Fruit fly (Drosophila melanogaster) whole organism, larva: ENCODE measurements around the gene mahe.

Source experiments
- noc ChIP-seq: fragments of 200-800 bp; sonication (Bioruptor generic); optimal IDR thresholded peaks from 3 replicates; lab custom pipeline; 2019; ENCODE audit warnings: missing biosample characterization, mild to moderate bottlenecking, missing genetic modification characterization, moderate library complexity

The mahe gene

dm6 chrX:7930236-7931027 is 750 bp downstream of the mahe start:
- no peak for TF ChIP-seq noc (tag; lab: Kevin White, UChicago)

DNA sequence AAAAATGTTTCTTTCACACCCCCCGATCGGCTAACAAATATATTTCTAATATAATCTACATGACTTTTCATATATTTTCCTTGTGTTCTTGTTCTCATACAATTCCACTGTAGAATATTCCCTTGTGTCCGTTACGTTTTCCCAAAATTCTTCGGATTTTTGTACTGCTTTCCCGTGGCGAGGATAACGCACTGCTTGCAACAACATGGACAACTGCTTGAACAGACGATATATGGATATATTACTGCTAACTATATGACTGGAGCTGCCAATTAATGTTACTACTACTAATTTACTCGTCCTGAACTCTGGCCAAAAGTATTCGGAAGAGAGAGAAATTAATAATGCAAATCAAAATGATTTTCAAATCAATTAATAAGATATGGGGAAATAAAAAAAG is 6.3 kb downstream of the mahe start:
- no peak for TF ChIP-seq noc (tag; lab: Kevin White, UChicago)

DNA sequence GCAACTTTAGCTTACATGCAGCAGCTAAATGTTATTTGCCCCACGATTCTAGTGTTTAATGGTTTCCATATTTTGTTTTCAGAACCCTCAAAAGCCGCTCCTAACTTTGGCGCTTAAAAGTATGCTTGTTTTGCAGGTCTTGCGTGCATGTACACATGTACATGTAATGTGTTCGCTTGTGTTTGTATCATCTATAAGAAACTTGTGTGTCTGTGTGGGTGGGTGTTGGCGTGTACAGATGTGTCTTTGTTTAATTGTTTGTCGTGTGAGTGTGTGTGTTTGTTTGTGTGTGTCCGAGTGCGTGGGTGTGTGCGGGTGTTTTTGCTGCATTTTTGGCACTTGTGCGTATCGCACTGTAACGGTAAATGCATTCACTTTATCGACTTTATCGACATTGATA is 8.1 kb downstream of the mahe start:
- TF ChIP-seq noc (tag; lab: Kevin White, UChicago): no peak

DNA sequence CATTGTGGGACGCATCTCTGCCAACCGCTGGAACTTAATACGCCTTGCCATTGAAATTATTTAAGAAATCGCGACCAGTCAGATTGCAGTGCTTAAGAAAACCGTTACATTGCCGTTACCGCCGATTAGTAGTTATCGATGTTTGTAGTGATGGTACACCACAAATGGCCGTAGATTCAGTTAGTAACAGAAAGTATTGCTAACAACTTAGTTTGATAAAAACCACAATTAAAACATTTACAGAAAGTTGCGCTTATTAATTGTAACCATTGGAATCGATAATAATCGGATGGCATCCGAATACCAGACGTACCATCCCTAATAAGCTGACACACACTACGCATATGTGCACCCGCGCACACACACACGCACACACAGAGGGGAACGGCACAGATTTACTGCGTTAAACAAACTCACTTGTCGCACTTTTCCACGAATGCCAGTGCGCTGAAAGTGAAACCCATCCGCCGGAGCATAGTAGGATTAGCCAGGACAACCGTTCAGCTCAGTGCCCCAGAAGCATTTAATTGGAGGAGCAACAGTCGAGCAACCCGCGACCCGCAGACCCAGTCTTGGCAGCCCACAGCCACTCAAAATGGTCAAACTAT is 11.0 kb downstream of the mahe start, which contains the start of the genes hdm and Ykt6:
Gene hdm, minus strand, starts transcription at position 51 of the 608 bp plus-strand sequence.
Gene Ykt6, plus strand, starts transcription at position 329 of the 608 bp plus-strand sequence.
- TF ChIP-seq noc (tag; lab: Kevin White, UChicago): no peak

DNA sequence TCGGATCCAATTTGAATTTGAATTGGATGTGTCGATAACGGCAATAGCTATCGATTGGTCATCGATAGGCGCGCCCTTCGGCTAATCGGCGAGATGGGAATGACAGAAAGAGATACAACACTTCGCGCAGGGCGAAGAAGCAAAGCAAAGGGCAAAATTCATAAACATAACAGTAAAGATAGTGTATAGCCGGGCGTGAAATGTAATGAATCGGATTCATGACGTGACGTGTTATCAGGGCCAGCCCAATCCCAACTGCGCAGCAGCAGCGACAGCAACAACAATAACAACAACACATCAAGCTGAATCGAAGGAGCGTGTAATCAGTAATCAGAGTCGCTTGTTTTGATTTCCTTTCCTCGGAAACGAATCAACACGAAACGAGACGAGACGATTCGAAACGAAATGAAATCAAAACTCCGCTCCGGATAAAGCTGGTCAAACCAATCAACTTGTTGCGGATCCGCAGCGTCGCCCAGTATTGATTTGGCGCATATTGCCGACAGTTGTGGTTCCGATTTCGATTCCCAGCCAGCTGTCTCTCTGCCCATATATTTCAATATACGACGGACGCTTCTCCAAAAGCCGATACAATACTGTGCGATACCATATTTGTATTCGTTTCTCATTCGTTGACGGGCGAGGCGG is 19.1 kb downstream of the mahe start, which contains the start of gene snz:
Gene snz, plus strand, starts transcription at position 107 of the 648 bp plus-strand sequence.
- no peak for TF ChIP-seq noc (tag; lab: Kevin White, UChicago)

DNA sequence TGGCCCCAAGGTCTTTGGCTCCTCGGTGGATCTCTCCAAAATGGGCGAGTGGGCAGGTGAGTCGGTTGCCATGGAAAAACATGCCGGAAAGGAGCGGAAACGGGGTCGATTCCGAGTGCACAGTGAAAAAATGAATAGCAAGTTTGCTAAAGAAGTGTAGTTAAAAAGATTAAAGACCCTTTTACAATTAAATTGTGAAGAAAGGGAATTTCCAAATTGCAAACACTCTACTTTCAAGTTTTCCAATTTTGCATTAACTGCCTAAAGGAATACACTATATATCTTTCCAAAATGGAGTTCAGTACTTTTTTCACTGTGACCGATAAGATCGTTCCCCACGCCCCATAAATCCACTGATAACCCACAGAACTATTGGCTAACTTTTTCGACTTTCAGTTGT is 21.7 kb downstream of the mahe start:
- no peak for TF ChIP-seq noc (tag; lab: Kevin White, UChicago)

DNA sequence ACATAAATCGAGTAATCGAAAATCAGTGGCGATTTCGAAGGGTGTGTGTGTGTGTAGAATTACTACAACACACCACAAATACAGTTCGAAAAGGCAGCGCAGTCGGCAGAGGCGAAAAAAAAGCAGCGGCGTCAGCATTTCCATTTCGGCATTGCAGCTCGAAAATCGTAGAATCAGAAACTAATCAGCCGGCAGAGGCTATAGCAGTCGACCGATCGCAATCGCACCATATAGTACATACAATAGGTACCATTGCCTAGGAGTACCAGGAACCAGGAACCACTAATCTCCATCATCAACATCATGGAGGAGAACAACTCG is 22.2 kb downstream of the mahe start:
- no peak for TF ChIP-seq noc (tag; lab: Kevin White, UChicago)

dm6 chrX:7908239-7909068 is 22.7 kb downstream of the mahe start, which contains the start of the genes dpr14 and spidey:
Gene dpr14, minus strand, starts transcription at chrX:7908286.
Gene spidey, plus strand, starts transcription at chrX:7908931.
- TF ChIP-seq noc (tag; lab: Kevin White, UChicago): peak; percentile 95

DNA sequence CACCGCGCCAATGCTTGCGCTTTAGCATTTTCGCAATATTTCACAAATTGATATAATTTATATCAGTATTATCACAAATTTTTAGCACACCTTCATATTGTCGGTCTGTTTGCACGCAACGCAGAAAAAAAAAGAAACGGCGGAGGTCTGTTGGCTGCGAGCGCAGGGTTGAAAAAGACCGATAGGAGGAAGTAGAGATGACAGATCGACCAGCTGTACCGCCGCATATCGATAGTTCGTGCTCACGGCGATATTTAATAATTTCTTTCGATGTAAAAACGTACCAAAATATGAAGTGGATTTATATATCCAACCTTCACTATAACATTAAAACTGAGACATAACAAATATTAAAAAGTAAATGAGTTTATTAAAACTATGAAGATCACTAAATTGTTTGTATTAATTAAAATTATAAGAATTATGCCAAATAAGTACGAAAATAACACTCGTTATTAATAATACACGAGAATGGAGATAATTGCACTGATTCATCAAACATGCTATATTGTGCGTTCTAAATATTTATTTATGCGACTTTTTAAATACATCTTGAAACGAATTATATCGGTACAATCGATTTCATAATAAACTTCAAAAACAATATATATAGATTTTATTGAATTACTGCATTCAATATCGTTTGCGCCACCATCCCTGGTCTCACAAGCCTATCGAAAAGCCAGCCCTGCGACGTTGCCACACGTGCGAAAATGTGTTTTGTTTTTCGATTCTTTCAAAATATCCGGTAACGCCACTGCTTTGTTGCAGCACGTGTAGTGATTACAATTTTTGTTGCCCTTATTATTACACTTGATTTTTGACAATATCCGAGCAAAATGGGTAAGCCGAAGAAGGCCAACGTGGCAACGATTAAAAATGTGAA is 29.8 kb downstream of the mahe start, which contains the start of the genes RpS6 and bys:
Gene RpS6, minus strand, starts transcription at position 179 of the 886 bp plus-strand sequence.
Gene bys, plus strand, starts transcription at position 728 of the 886 bp plus-strand sequence.
- TF ChIP-seq noc (tag; lab: Kevin White, UChicago): peak; percentile 17

DNA sequence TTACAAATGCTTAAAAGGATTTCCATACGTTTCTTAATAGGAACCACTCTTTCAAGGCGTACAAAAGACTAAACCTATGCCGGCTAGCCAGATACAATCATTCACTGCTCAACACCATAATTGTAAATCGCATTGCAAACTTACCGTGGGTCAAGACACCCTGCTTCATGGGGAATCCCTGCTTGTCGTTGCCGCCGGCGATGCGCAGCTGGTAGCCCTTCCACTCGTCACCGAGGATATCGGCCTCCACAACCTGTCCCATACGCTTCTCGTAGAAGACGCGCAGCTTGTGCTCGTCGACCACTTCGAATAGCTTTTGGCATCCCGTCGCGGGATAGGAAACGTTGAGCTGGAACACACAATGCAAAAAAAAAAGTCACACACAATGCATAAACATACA is 30.5 kb downstream of the mahe start:
- TF ChIP-seq noc (tag; lab: Kevin White, UChicago): no peak

dm6 chrX:7893411-7894122 is 37.6 kb downstream of the mahe start, which contains the start of the genes CG45089, ND-MNLL and p115:
Gene CG45089, minus strand, starts transcription at chrX:7893798.
Gene ND-MNLL, minus strand, starts transcription at chrX:7893798.
Gene p115, plus strand, starts transcription at chrX:7894031.
- peak; percentile 55 for TF ChIP-seq noc (tag; lab: Kevin White, UChicago)

DNA sequence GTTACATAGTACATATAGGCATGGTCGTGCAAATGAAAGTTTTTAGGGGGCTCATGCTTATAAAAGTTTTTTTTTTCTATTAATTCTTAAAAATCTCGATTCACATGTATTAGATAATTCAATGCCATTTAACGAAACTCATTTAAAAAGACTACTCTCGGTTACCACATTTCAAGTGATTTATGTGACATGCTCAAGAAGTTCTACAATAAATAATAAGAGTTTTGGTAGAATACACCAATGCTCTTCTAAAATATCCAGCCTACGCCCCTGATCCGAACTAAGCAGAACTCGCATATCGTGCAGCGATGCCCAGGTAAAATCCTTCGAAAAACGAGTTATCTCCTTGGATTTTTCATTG is 38.7 kb downstream of the mahe start:
- peak; percentile 3 for TF ChIP-seq noc (tag; lab: Kevin White, UChicago)
